Worm (Caenorhabditis elegans) whole organism, mixed stage, embryonic: ENCODE data around the gene K07B1.7.
"Not testable (repeated sequence)": the region's sequence is repeated elsewhere in the genome, so short reads cannot be mapped to it uniquely, and the experiment has no call there.

Source experiments
- M03D4.4 ChIP-seq: sonication (generic microtip); optimal IDR thresholded peaks from 2 replicates; lab custom pipeline; 2017; ENCODE audit warnings: mild to moderate bottlenecking, missing genetic modification characterization, missing compliant biosample characterization
- bed-3 ChIP-seq: fragments of 200-800 bp; sonication (Bioruptor generic); optimal IDR thresholded peaks from 3 replicates; lab custom pipeline; 2018; ENCODE audit warnings: mild to moderate bottlenecking, missing genetic modification characterization, moderate library complexity, missing compliant biosample characterization
- blmp-1 ChIP-seq: fragments of 150-350 bp; optimal IDR thresholded peaks from 2 replicates; lab custom pipeline; 2014; ENCODE audit warnings: missing biosample characterization, missing genetic modification characterization
- ceh-39 ChIP-seq: fragments of 150-350 bp; optimal IDR thresholded peaks from 2 replicates; lab custom pipeline; 2014; ENCODE audit warnings: missing biosample characterization, missing genetic modification characterization
- ceh-43 ChIP-seq: fragments of 200-800 bp; sonication (Bioruptor generic); optimal IDR thresholded peaks from 2 replicates; lab custom pipeline; 2018; ENCODE audit warnings: mild to moderate bottlenecking, missing genetic modification characterization, moderate library complexity, missing compliant biosample characterization
- ceh-83 ChIP-seq: fragments of 200-800 bp; sonication (Bioruptor generic); optimal IDR thresholded peaks from 2 replicates; lab custom pipeline; 2018; ENCODE audit warnings: mild to moderate bottlenecking, missing genetic modification characterization, missing compliant biosample characterization
- ces-1 ChIP-seq: fragments of 150-350 bp; optimal IDR thresholded peaks from 2 replicates; lab custom pipeline; 2014; ENCODE audit warnings: missing biosample characterization, missing genetic modification reagents, missing genetic modification characterization
- cnd-1 ChIP-seq: fragments of 200-800 bp; sonication (Bioruptor generic); optimal IDR thresholded peaks from 2 replicates; lab custom pipeline; 2018; ENCODE audit warnings: mild to moderate bottlenecking, missing genetic modification characterization, missing compliant biosample characterization
- drap-1 ChIP-seq: fragments of 200-800 bp; sonication (Bioruptor generic); optimal IDR thresholded peaks from 3 replicates; lab custom pipeline; 2018; ENCODE audit warnings: mild to moderate bottlenecking, missing genetic modification characterization, missing compliant biosample characterization
- elt-1 ChIP-seq: sonication (generic microtip); optimal IDR thresholded peaks from 2 replicates; lab custom pipeline; 2017; ENCODE audit warnings: missing genetic modification characterization, mild to moderate bottlenecking, missing compliant biosample characterization, antibody characterized with exemption, moderate library complexity, borderline replicate concordance; ENCODE audit not compliant: insufficient read depth
- elt-3 ChIP-seq: fragments of 150-350 bp; optimal IDR thresholded peaks from 2 replicates; lab custom pipeline; 2014; ENCODE audit warnings: missing biosample characterization, missing genetic modification characterization
- flh-1 ChIP-seq: fragments of 200-800 bp; sonication (Bioruptor generic); optimal IDR thresholded peaks from 2 replicates; lab custom pipeline; 2018; ENCODE audit warnings: mild to moderate bottlenecking, missing genetic modification characterization, moderate library complexity, missing compliant biosample characterization
- ham-2 ChIP-seq: fragments of 200-800 bp; sonication (Bioruptor generic); optimal IDR thresholded peaks from 2 replicates; lab custom pipeline; 2018; ENCODE audit warnings: mild to moderate bottlenecking, missing genetic modification characterization, missing compliant biosample characterization
- lin-13 ChIP-seq: fragments of 150-350 bp; optimal IDR thresholded peaks from 2 replicates; lab custom pipeline; 2014; ENCODE audit warnings: missing biosample characterization, missing genetic modification characterization
- lin-32 ChIP-seq: fragments of 200-800 bp; sonication (Bioruptor generic); optimal IDR thresholded peaks from 2 replicates; lab custom pipeline; 2018; ENCODE audit warnings: mild to moderate bottlenecking, missing genetic modification characterization, missing compliant biosample characterization
- lsy-2 ChIP-seq: fragments of 150-350 bp; optimal IDR thresholded peaks from 2 replicates; lab custom pipeline; 2014; ENCODE audit warnings: missing biosample characterization, missing genetic modification characterization
- mab-5 ChIP-seq: fragments of 150-350 bp; optimal IDR thresholded peaks from 2 replicates; lab custom pipeline; 2014; ENCODE audit warnings: missing biosample characterization, missing genetic modification characterization
- mep-1 ChIP-seq: fragments of 150-350 bp; optimal IDR thresholded peaks from 2 replicates; lab custom pipeline; 2017; ENCODE audit warnings: missing biosample characterization, missing genetic modification reagents, missing genetic modification characterization, inconsistent platforms
- mls-2 ChIP-seq: sonication (generic microtip); optimal IDR thresholded peaks from 2 replicates; lab custom pipeline; 2016; ENCODE audit warnings: mild to moderate bottlenecking, missing genetic modification characterization, moderate library complexity, missing compliant biosample characterization
- nhr-2 ChIP-seq: fragments of 150-350 bp; optimal IDR thresholded peaks from 2 replicates; lab custom pipeline; 2014; ENCODE audit warnings: missing biosample characterization, missing genetic modification characterization
- nhr-28 ChIP-seq: fragments of 150-350 bp; optimal IDR thresholded peaks from 2 replicates; lab custom pipeline; 2014; ENCODE audit warnings: missing biosample characterization, missing genetic modification characterization
- pha-4 ChIP-seq: fragments of 150-350 bp; optimal IDR thresholded peaks from 2 replicates; lab custom pipeline; 2018; ENCODE audit warnings: missing biosample characterization, missing genetic modification reagents, missing genetic modification characterization
- sem-2 ChIP-seq: fragments of 200-800 bp; sonication (Bioruptor generic); optimal IDR thresholded peaks from 2 replicates; lab custom pipeline; 2018; ENCODE audit warnings: mild to moderate bottlenecking, missing genetic modification characterization, missing compliant biosample characterization
- sptf-1 ChIP-seq: sonication (generic microtip); optimal IDR thresholded peaks from 2 replicates; lab custom pipeline; 2017; ENCODE audit warnings: mild to moderate bottlenecking, missing genetic modification characterization, moderate library complexity, missing compliant biosample characterization
- tbx-8 ChIP-seq: fragments of 200-800 bp; sonication (Bioruptor generic); optimal IDR thresholded peaks from 2 replicates; lab custom pipeline; 2018; ENCODE audit warnings: mild to moderate bottlenecking, missing genetic modification characterization, moderate library complexity, missing compliant biosample characterization
- unc-120 ChIP-seq: sonication (generic microtip); optimal IDR thresholded peaks from 2 replicates; lab custom pipeline; 2017; ENCODE audit warnings: missing genetic modification characterization, missing compliant biosample characterization; ENCODE audit not compliant: poor library complexity, severe bottlenecking
- unc-39 ChIP-seq: fragments of 150-350 bp; optimal IDR thresholded peaks from 2 replicates; lab custom pipeline; 2014; ENCODE audit warnings: missing biosample characterization, missing genetic modification characterization
- unc-62 ChIP-seq: fragments of 150-350 bp; optimal IDR thresholded peaks from 2 replicates; lab custom pipeline; 2014; ENCODE audit warnings: missing biosample characterization, missing genetic modification reagents, missing genetic modification characterization
- zip-8 ChIP-seq: fragments of 150-350 bp; optimal IDR thresholded peaks from 2 replicates; lab custom pipeline; 2014; ENCODE audit warnings: missing biosample characterization, missing genetic modification characterization
- ztf-11 ChIP-seq: fragments of 150-350 bp; optimal IDR thresholded peaks from 2 replicates; lab custom pipeline; 2014; ENCODE audit warnings: missing biosample characterization, missing genetic modification characterization

K07B1.7 gene

DNA sequence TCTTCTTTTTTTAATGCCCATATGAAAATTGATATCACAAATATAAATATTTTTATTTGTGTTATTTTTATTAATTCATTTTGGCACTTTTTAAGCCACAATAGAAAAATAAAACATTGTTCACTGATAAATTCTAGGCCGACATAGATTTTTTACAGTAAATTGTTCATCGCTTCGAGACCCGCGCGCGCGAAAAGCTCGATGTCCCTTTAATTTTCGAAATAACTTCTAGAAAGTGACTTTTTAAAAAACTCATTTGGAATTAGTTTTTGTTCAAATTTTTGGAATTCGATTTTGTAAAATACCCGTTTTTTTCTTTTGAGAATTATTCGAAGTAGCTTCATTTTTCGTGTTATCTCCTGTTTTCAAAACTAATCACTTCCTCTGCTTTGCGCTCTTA lies 37.6 kb upstream of the K07B1.7 start:
- TF ChIP-seq sptf-1 (tag; lab: Kevin White, UChicago), result no peak
- no peak for TF ChIP-seq ham-2 (GFP tag; lab: Kevin White, UChicago)
- TF ChIP-seq nhr-2 (tag; lab: Kevin White, UChicago), result no peak
- no peak for TF ChIP-seq flh-1 (GFP tag; lab: Kevin White, UChicago)
- no peak for TF ChIP-seq pha-4 (tag; lab: Kevin White, UChicago)
- TF ChIP-seq sem-2, result no peak
- no peak for TF ChIP-seq ceh-43 (GFP tag; lab: Kevin White, UChicago)
- no peak for TF ChIP-seq unc-120 (tag; lab: Kevin White, UChicago)
- no peak for TF ChIP-seq unc-62 (GFP tag; lab: Kevin White, UChicago)
- no peak for TF ChIP-seq elt-3 (tag; lab: Kevin White, UChicago)
- no peak for TF ChIP-seq ztf-11 (tag; lab: Kevin White, UChicago)
- TF ChIP-seq lsy-2, result no peak
- no peak for TF ChIP-seq zip-8
- no peak for TF ChIP-seq tbx-8 (GFP tag; lab: Kevin White, UChicago)
- TF ChIP-seq cnd-1 (tag; lab: Kevin White, UChicago), result no peak
- no peak for TF ChIP-seq elt-1 (tag; lab: Kevin White, UChicago)
- no peak for TF ChIP-seq mep-1 (tag; lab: Kevin White, UChicago)
- no peak for TF ChIP-seq nhr-28
- TF ChIP-seq unc-39 (tag; lab: Kevin White, UChicago), result no peak

DNA sequence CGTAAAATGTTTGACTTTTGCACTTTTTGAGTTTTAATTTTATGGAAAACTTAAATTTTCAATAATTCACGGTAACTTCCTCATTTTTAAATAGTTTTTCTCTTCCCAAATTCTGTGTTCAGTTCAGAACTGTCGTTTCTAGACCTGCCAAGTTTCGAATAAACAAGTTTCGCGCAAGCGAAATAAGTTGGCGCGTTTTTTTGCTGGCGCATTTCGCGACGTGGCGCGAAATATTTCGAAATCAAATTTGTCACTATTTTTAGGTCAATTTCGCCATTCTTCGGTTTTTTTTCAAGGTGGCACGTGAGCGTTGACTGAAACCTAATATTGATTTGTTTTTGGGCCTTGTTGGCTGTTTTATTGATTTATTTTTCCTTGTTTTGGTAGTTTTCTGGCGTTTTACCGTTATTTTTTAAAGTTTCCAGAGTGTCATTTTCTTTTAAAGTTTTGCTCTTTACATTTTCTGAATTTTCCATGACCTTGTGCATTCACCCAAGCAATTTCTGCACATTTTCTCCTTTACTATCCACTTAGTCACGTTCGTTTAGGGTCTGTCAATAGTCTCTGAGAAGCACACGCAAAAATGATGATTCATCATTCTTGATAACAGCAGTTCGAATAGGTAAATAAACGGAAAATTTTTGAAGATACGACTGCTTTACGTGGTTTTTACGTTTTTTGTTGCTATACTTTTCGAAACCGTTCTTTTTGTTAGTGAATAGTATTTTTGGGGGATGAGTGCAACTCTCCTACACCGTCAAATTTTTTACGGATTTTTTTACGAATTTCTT lies 36.0 kb upstream of the K07B1.7 start:
- no peak for TF ChIP-seq mls-2 (tag; lab: Kevin White, UChicago)
- TF ChIP-seq sem-2, result no peak
- TF ChIP-seq lin-32, result no peak
- no peak for TF ChIP-seq ces-1
- TF ChIP-seq lin-13, result no peak
- no peak for TF ChIP-seq lsy-2
- no peak for TF ChIP-seq zip-8
- no peak for TF ChIP-seq M03D4.4
- TF ChIP-seq flh-1 (GFP tag; lab: Kevin White, UChicago), result no peak
- no peak for TF ChIP-seq blmp-1
- TF ChIP-seq ceh-83 (GFP tag; lab: Kevin White, UChicago), result no peak
- TF ChIP-seq tbx-8 (GFP tag; lab: Kevin White, UChicago), result no peak
- TF ChIP-seq sptf-1 (tag; lab: Kevin White, UChicago), result no peak
- TF ChIP-seq mab-5 (tag; lab: Kevin White, UChicago), result no peak

DNA sequence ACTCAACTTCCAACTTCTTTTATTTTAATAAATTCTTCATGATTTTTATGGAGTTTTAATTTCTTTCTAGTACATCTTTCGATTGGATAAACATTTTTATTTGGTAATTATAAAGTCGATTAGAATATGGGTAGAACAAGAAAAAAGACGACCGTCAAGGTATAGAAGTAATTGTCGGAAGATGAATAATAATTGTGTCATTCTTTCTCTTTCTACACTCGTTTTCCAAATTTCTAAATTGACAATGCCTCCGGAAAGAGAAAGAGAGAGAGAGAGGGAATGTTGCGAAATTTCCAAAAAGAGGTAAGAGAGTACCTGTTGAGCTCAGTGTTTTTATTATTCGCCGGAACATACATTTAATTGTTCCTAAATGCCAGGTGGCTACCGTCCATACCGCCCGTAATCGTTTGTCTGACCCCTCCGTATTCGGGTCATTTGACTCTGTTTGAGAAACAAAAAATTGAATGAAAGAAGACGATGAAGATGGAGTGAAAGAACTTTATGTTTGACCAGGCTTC lies 35.1 kb upstream of the K07B1.7 start, which contains the start of gene E02C12.12:
Gene E02C12.12, minus strand, starts transcription at position 468 of the 518 bp plus-strand sequence.
- TF ChIP-seq lin-32 (no peak), nhr-2 (tag; lab: Kevin White, UChicago) (peak; percentile 51)
- TF ChIP-seq, all 35 proteins: peak for 1

DNA sequence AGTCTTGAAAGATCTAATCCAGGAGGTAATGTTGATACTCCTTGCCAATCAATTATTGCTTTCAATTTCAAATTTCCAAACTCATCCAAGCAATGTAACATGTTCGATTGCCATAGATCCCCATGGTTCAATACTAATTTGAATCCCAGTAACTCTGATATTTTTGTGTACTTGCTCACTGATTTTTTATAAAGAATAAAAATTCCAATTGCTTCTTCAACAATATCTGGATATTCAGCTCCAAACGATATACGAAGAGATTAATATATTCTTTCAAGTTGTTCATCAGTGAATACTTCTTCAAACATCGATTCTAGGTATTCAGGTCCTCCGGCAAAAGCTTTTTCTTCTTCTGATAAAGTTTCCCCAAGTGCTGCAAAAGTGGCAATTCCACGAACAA lies 33.0 kb upstream of the K07B1.7 start, which contains the start of gene E02C12.11:
Gene E02C12.11, minus strand, starts transcription at position 101 of the 400 bp plus-strand sequence.
- not testable (repeated sequence) for TF ChIP-seq nhr-28; nhr-2 (tag; lab: Kevin White, UChicago); tbx-8 (GFP tag; lab: Kevin White, UChicago)

DNA sequence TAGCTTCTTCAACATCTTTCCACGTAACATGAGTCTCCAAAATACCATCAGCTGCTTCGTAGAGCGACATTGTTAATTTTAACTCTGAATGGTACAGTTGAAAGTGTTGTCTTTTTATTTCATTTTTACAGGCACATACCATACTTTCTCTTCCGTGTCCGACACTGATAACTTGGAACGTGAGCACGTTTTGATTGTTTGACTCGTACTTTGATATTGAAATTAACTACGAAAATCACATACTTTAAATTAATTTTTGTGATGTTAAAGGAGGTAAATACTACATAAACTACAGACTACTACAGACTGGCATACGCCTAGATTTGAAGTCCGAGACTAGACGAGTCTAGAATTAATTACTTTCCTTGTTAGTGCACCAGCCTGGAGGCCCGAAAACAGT lies 31.6 kb upstream of the K07B1.7 start, which contains the start of gene E02C12.10:
Gene E02C12.10, minus strand, starts transcription at position 75 of the 400 bp plus-strand sequence.
- TF ChIP-seq nhr-2 (tag; lab: Kevin White, UChicago) (no peak), lin-32 (no peak), ces-1 (no peak), unc-39 (tag; lab: Kevin White, UChicago) (no peak), drap-1 (no peak)

DNA sequence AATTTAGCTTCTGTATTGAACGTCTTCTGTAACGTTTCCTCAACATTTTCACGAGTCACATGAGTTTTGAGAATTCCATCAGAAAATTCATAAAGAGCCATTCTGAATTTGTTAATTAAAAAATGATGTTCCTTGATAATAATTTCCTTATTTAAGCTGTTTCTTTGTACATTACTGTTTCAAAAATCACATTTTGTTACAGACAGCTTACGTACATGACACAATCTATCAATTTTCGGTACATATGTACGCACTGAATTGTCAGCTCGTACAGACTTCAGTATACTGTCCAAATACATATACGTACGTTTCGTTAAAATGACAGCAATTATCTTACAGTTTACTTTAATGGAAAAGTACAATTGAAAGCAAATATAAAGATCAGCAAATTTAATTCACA lies 29.7 kb upstream of the K07B1.7 start, which contains the start of gene E02C12.19:
Gene E02C12.19, minus strand, starts transcription at position 101 of the 400 bp plus-strand sequence.
- TF ChIP-seq ztf-11 (tag; lab: Kevin White, UChicago) (no peak), pha-4 (tag; lab: Kevin White, UChicago) (no peak), bed-3 (GFP tag; lab: Kevin White, UChicago) (no peak), ceh-39 (tag; lab: Kevin White, UChicago) (no peak), blmp-1 (no peak), zip-8 (no peak), M03D4.4 (no peak), unc-120 (tag; lab: Kevin White, UChicago) (no peak), mls-2 (tag; lab: Kevin White, UChicago) (no peak)
